Fruit fly (Drosophila melanogaster) whole organism, embryonic: ENCODE results near the gene CG6785.
A peak's percentile ranks its signal among the peaks of the same experiment; 100 is the strongest.

Source experiments
- CG10209 ChIP-seq: fragments of 200-800 bp; sonication (Bioruptor generic); optimal IDR thresholded peaks from 3 replicates; lab custom pipeline; 2017; ENCODE audit warnings: missing biosample characterization, mild to moderate bottlenecking, missing genetic modification characterization, missing genetic modification reagents
- CG10431 ChIP-seq: fragments of 200-800 bp; sonication (Bioruptor generic); optimal IDR thresholded peaks from 3 replicates; lab custom pipeline; 2018; ENCODE audit warnings: missing biosample characterization, mild to moderate bottlenecking, missing genetic modification characterization
- CG10462 ChIP-seq: fragments of 200-800 bp; sonication (Bioruptor generic); optimal IDR thresholded peaks from 2 replicates; lab custom pipeline; 2016; ENCODE audit warnings: missing biosample characterization, missing genetic modification characterization
- CG10654 ChIP-seq: fragments of 200-800 bp; sonication (Bioruptor generic); optimal IDR thresholded peaks from 2 replicates; lab custom pipeline; 2016; ENCODE audit warnings: missing biosample characterization, missing genetic modification characterization
- CG13296 ChIP-seq: fragments of 200-800 bp; sonication (Bioruptor generic); optimal IDR thresholded peaks from 3 replicates; lab custom pipeline; 2018; ENCODE audit warnings: missing biosample characterization, mild to moderate bottlenecking, missing genetic modification characterization
- CG14441 ChIP-seq: fragments of 200-800 bp; sonication (Bioruptor generic); IDR thresholded peaks from 2 replicates; pipeline ENCODE4 v1.3.6; 2022; ENCODE audit warnings: missing biosample characterization, missing genetic modification characterization
- CG14860 ChIP-seq: fragments of 200-800 bp; sonication (Bioruptor generic); IDR thresholded peaks from 3 replicates; pipeline ENCODE4 v1.3.6; 2022; ENCODE audit warnings: missing biosample characterization, missing genetic modification characterization; ENCODE audit not compliant: partially characterized antibody
- CG14965 ChIP-seq: fragments of 200-800 bp; sonication (Bioruptor generic); optimal IDR thresholded peaks from 2 replicates; lab custom pipeline; 2016; ENCODE audit warnings: missing biosample characterization, missing genetic modification characterization, borderline replicate concordance
- CG15011 ChIP-seq: fragments of 200-800 bp; sonication (Bioruptor generic); optimal IDR thresholded peaks from 3 replicates; lab custom pipeline; 2018; ENCODE audit warnings: missing biosample characterization, mild to moderate bottlenecking, missing genetic modification characterization
- CG1602 ChIP-seq: fragments of 200-800 bp; sonication (Bioruptor generic); optimal IDR thresholded peaks from 3 replicates; lab custom pipeline; 2016; ENCODE audit warnings: missing biosample characterization, missing genetic modification characterization
- CG17912 ChIP-seq: fragments of 200-800 bp; sonication (Bioruptor generic); optimal IDR thresholded peaks from 2 replicates; lab custom pipeline; 2018; ENCODE audit warnings: missing biosample characterization, mild to moderate bottlenecking, missing genetic modification characterization
- CG32767 ChIP-seq: fragments of 200-800 bp; sonication (Bioruptor generic); IDR thresholded peaks from 2 replicates; pipeline ENCODE4 v1.3.6; 2022; ENCODE audit warnings: missing biosample characterization, missing genetic modification characterization
- CG34422 ChIP-seq: fragments of 200-800 bp; sonication (Bioruptor generic); IDR thresholded peaks from 3 replicates; pipeline ENCODE4 v1.3.6; 2022; ENCODE audit warnings: missing biosample characterization, missing genetic modification characterization
- CG4854 ChIP-seq: fragments of 200-800 bp; sonication (Bioruptor generic); optimal IDR thresholded peaks from 2 replicates; lab custom pipeline; 2016; ENCODE audit warnings: missing biosample characterization, missing genetic modification characterization, inconsistent platforms
- CG5953 ChIP-seq: fragments of 200-800 bp; sonication (Bioruptor generic); IDR thresholded peaks from 2 replicates; pipeline ENCODE4 v1.3.6; 2022; ENCODE audit warnings: missing biosample characterization, missing genetic modification characterization
- CG6765 ChIP-seq: fragments of 200-800 bp; sonication (Bioruptor generic); optimal IDR thresholded peaks from 3 replicates; lab custom pipeline; 2017; ENCODE audit warnings: missing biosample characterization, mild to moderate bottlenecking, missing genetic modification characterization
- CrebB ChIP-seq: fragments of 200-800 bp; sonication (Bioruptor generic); optimal IDR thresholded peaks from 3 replicates; lab custom pipeline; 2018; ENCODE audit warnings: missing biosample characterization, mild to moderate bottlenecking, missing genetic modification characterization
- D19A ChIP-seq: fragments of 200-800 bp; optimal IDR thresholded peaks from 3 replicates; lab custom pipeline; 2019; ENCODE audit warnings: missing biosample characterization, mild to moderate bottlenecking, missing genetic modification characterization, moderate library complexity
- Dfd ChIP-seq, 2 experiments: fragments of >200 bp; optimal IDR thresholded peaks; 2 replicates each; lab custom pipeline; 2017; ENCODE audit warnings: missing biosample characterization in 2 of 2, missing genetic modification characterization in 2 of 2
- Elba2 ChIP-seq: fragments of 200-800 bp; sonication (Bioruptor generic); optimal IDR thresholded peaks from 3 replicates; lab custom pipeline; 2016; ENCODE audit warnings: missing biosample characterization, missing genetic modification characterization
- Gug ChIP-seq: fragments of 200-800 bp; sonication (Bioruptor generic); IDR thresholded peaks from 4 replicates; pipeline ENCODE4 v1.3.6; 2022; ENCODE audit warnings: missing biosample characterization, missing genetic modification characterization
- Hey ChIP-seq: fragments of 200-800 bp; sonication (Bioruptor generic); optimal IDR thresholded peaks from 3 replicates; lab custom pipeline; 2018; ENCODE audit warnings: missing biosample characterization, mild to moderate bottlenecking, missing genetic modification characterization
- HmgD ChIP-seq: fragments of 200-800 bp; sonication (Bioruptor generic); optimal IDR thresholded peaks from 3 replicates; lab custom pipeline; 2016; ENCODE audit warnings: missing biosample characterization, missing genetic modification characterization
- Hmx ChIP-seq: fragments of 200-800 bp; sonication (Bioruptor generic); optimal IDR thresholded peaks from 2 replicates; lab custom pipeline; 2016; ENCODE audit warnings: missing biosample characterization, missing genetic modification characterization
- Hr51 ChIP-seq, 2 experiments: fragments of 200-800 bp; sonication (Bioruptor generic); optimal IDR thresholded peaks; 2 replicates in 1 of 2; 3 replicates in 1 of 2; lab custom pipeline; 2016 to 2018; ENCODE audit warnings: missing biosample characterization in 2 of 2, missing genetic modification characterization in 2 of 2, mild to moderate bottlenecking in 1 of 2, moderate library complexity in 1 of 2
- Lhr ChIP-seq: fragments of 200-800 bp; sonication (Bioruptor generic); optimal IDR thresholded peaks from 3 replicates; lab custom pipeline; 2017; ENCODE audit warnings: mild to moderate bottlenecking, missing biosample characterization, missing genetic modification reagents, missing genetic modification characterization
- NFAT ChIP-seq: fragments of 200-800 bp; sonication (Bioruptor generic); IDR thresholded peaks from 2 replicates; pipeline ENCODE4 v1.3.6; 2022; ENCODE audit warnings: missing biosample characterization, missing genetic modification characterization
- Nf-YC ChIP-seq: fragments of 200-800 bp; optimal IDR thresholded peaks from 3 replicates; lab custom pipeline; 2019; ENCODE audit warnings: missing biosample characterization, mild to moderate bottlenecking, missing genetic modification characterization, moderate library complexity
- Sox102F ChIP-seq: fragments of 200-800 bp; sonication (Bioruptor generic); optimal IDR thresholded peaks from 2 replicates; lab custom pipeline; 2018; ENCODE audit warnings: missing biosample characterization, mild to moderate bottlenecking, missing genetic modification characterization, moderate library complexity
- Trl ChIP-seq, 3 experiments: fragments of >200 bp in 2 of 3; fragments of 200-800 bp in 1 of 3; sonication (Bioruptor generic) in 1 of 3; optimal IDR thresholded peaks; 2 replicates in 1 of 3; 3 replicates in 2 of 3; lab custom pipeline; 2016 to 2017; ENCODE audit warnings: missing biosample characterization in 1 of 3, missing genetic modification characterization in 1 of 3
- ap ChIP-seq: fragments of 200-800 bp; sonication (Bioruptor generic); IDR thresholded peaks from 2 replicates; pipeline ENCODE4 v1.3.6; 2022; ENCODE audit warnings: missing biosample characterization, missing genetic modification characterization
- cas ChIP-seq: fragments of 200-800 bp; sonication (Bioruptor generic); IDR thresholded peaks from 2 replicates; pipeline ENCODE4 v1.3.6; 2022; ENCODE audit warnings: missing biosample characterization, missing genetic modification characterization
- croc ChIP-seq: fragments of 200-800 bp; sonication (Bioruptor generic); conservative IDR thresholded peaks from 3 replicates; pipeline ENCODE4 v1.3.6; 2022; ENCODE audit warnings: missing biosample characterization, missing genetic modification characterization
- crol ChIP-seq: fragments of 200-800 bp; sonication (Bioruptor generic); IDR thresholded peaks from 2 replicates; pipeline ENCODE4 v1.3.6; 2022; ENCODE audit warnings: missing biosample characterization, missing genetic modification characterization
- cwo ChIP-seq: fragments of 200-800 bp; sonication (Bioruptor generic); optimal IDR thresholded peaks from 3 replicates; lab custom pipeline; 2017; ENCODE audit warnings: missing biosample characterization, missing genetic modification characterization, mild to moderate bottlenecking, moderate library complexity, missing genetic modification reagents
- dpn ChIP-seq, 2 experiments: fragments of 200-800 bp; sonication (Bioruptor generic); optimal IDR thresholded peaks; 3 replicates each; lab custom pipeline; 2016; ENCODE audit warnings: missing biosample characterization in 2 of 2, missing genetic modification characterization in 2 of 2
- fd102C ChIP-seq: fragments of 200-800 bp; sonication (Bioruptor generic); optimal IDR thresholded peaks from 2 replicates; lab custom pipeline; 2018; ENCODE audit warnings: missing biosample characterization, mild to moderate bottlenecking, missing genetic modification characterization, moderate library complexity
- fd64A ChIP-seq: fragments of 200-800 bp; sonication (Bioruptor generic); optimal IDR thresholded peaks from 3 replicates; lab custom pipeline; 2018; ENCODE audit warnings: missing biosample characterization, mild to moderate bottlenecking, missing genetic modification characterization
- gem ChIP-seq: fragments of 200-800 bp; sonication (Bioruptor generic); optimal IDR thresholded peaks from 2 replicates; lab custom pipeline; 2019; ENCODE audit warnings: missing biosample characterization, mild to moderate bottlenecking, missing genetic modification characterization, moderate library complexity
- p53 ChIP-seq: fragments of 200-800 bp; sonication (Bioruptor generic); optimal IDR thresholded peaks from 2 replicates; lab custom pipeline; 2016; ENCODE audit warnings: missing biosample characterization, missing genetic modification characterization
- pfk ChIP-seq: fragments of 200-800 bp; sonication (Bioruptor generic); optimal IDR thresholded peaks from 2 replicates; lab custom pipeline; 2018; ENCODE audit warnings: missing biosample characterization, mild to moderate bottlenecking, missing genetic modification characterization, moderate library complexity
- prd ChIP-seq, 3 experiments: fragments of >200 bp in 2 of 3; fragments of 200-800 bp in 1 of 3; sonication (Bioruptor generic) in 1 of 3; optimal IDR thresholded peaks in 2 of 3; IDR thresholded peaks in 1 of 3; 2 replicates in 2 of 3; 3 replicates in 1 of 3; pipeline versions ENCODE4 v1.3.6 to Lab custom; 2017 to 2022; ENCODE audit warnings: missing biosample characterization in 1 of 3, missing genetic modification characterization in 1 of 3
- slou ChIP-seq: fragments of 200-800 bp; sonication (Bioruptor generic); optimal IDR thresholded peaks from 3 replicates; lab custom pipeline; 2016; ENCODE audit warnings: missing biosample characterization, missing genetic modification characterization
- tna ChIP-seq: fragments of 200-800 bp; sonication (Bioruptor generic); IDR thresholded peaks from 2 replicates; pipeline ENCODE4 v1.3.6; 2022; ENCODE audit warnings: missing biosample characterization, missing genetic modification characterization; ENCODE audit not compliant: partially characterized antibody
- twi ChIP-seq: fragments of 200-800 bp; optimal IDR thresholded peaks from 2 replicates; lab custom pipeline; 2019; ENCODE audit warnings: missing biosample characterization, mild to moderate bottlenecking, missing genetic modification characterization, moderate library complexity
- unpg ChIP-seq: fragments of 200-800 bp; sonication (Bioruptor generic); optimal IDR thresholded peaks from 3 replicates; lab custom pipeline; 2018; ENCODE audit warnings: missing biosample characterization, mild to moderate bottlenecking, missing genetic modification characterization, moderate library complexity
- vvl ChIP-seq: fragments of 200-800 bp; sonication (Bioruptor generic); IDR thresholded peaks from 2 replicates; pipeline ENCODE4 v1.3.6; 2022; ENCODE audit warnings: missing biosample characterization, missing genetic modification characterization
- yki ChIP-seq: fragments of >200 bp; optimal IDR thresholded peaks from 3 replicates; lab custom pipeline; 2018
- zen2 ChIP-seq: fragments of 200-800 bp; sonication (Bioruptor generic); IDR thresholded peaks from 3 replicates; pipeline ENCODE4 v1.3.6; 2022; ENCODE audit warnings: missing biosample characterization, missing genetic modification characterization; ENCODE audit not compliant: partially characterized antibody

The CG6785 gene

dm6 chr2L:12010100-12010876, 34.7 kb downstream of the CG6785 start (continued):
- TF ChIP-seq CG17912 (GFP tag; lab: Kevin White, UChicago) (peak; percentile 38), CG13296 (no peak), CG14441 (GFP tag; lab: Robert Waterston, UW) (no peak), Sox102F (GFP tag; lab: Kevin White, UChicago) (no peak), CG15011 (GFP tag; lab: Kevin White, UChicago) (peak; percentile 16), prd (optimal IDR thresholded peaks at IDR 0.05; lab: Kevin White, UChicago) (no peak), prd (GFP tag; IDR thresholded peaks at IDR 0.05; lab: Robert Waterston, UW) (no peak), cwo (GFP tag; lab: Kevin White, UChicago) (peak; percentile 84), CG14965 (no peak), Nf-YC (tag; lab: Kevin White, UChicago) (peak; percentile 100), CG5953 (GFP tag; lab: Robert Waterston, UW) (no peak), zen2 (GFP tag; lab: Robert Waterston, UW) (no peak), CG10654 (GFP tag; lab: Kevin White, UChicago) (no peak), D19A (no peak), cas (GFP tag; lab: Robert Waterston, UW) (no peak), crol (GFP tag; lab: Robert Waterston, UW) (no peak), vvl (GFP tag; lab: Robert Waterston, UW) (no peak), NFAT (GFP tag; lab: Robert Waterston, UW) (no peak), CG32767 (no peak), pfk (peak; percentile 68), croc (GFP tag; lab: Robert Waterston, UW) (no peak), CrebB (tag; lab: Kevin White, UChicago) (no peak), CG34422 (GFP tag; lab: Robert Waterston, UW) (no peak), Gug (GFP tag; lab: Robert Waterston, UW) (no peak), CG10209 (no peak), p53 (GFP tag; lab: Kevin White, UChicago) (no peak), CG14860 (GFP tag; lab: Robert Waterston, UW) (no peak), Lhr (GFP tag; lab: Kevin White, UChicago) (peak; percentile 98), dpn (GFP tag; optimal IDR thresholded peaks at IDR 0.05; lab: Kevin White, UChicago) (no peak), Trl (optimal IDR thresholded peaks at IDR 0.05; lab: Kevin White, UChicago) (peak; percentile 6 to 48), Trl (GFP tag; optimal IDR thresholded peaks at IDR 0.05; lab: Kevin White, UChicago) (peak; percentile 6), CG1602 (GFP tag; lab: Kevin White, UChicago) (no peak), twi (tag; lab: Kevin White, UChicago) (peak; percentile 86), unpg (no peak), fd64A (peak; percentile 55), Hr51 (GFP tag; optimal IDR thresholded peaks at IDR 0.05; lab: Kevin White, UChicago) (peak in 1 of 2 experiments; percentile 44), Dfd (GFP tag; optimal IDR thresholded peaks at IDR 0.05; lab: Kevin White, UChicago) (no peak), CG4854 (GFP tag; lab: Kevin White, UChicago) (no peak), CG10462 (GFP tag; lab: Kevin White, UChicago) (no peak), CG10431 (GFP tag; lab: Kevin White, UChicago) (peak; percentile 19), HmgD (GFP tag; lab: Kevin White, UChicago) (no peak), fd102C (no peak), tna (GFP tag; lab: Robert Waterston, UW) (no peak), gem (tag; lab: Kevin White, UChicago) (no peak), CG6765 (GFP tag; lab: Kevin White, UChicago) (no peak), ap (no peak), Hey (peak; percentile 34), yki (no peak), slou (no peak), Hmx (GFP tag; lab: Kevin White, UChicago) (no peak), Elba2 (GFP tag; lab: Kevin White, UChicago) (peak; percentile 100)
